Worm (Caenorhabditis elegans): ENCODE data around the gene Y62E10A.3.

Y62E10A.3 gene

ce11 chrIV:13322429-13322828 lies 37.6 kb downstream of the Y62E10A.3 start (continued):
- TF ChIP-seq pqm-1 (tag; optimal IDR thresholded peaks at IDR 0.05) (no peak), mdl-1 (tag; optimal IDR thresholded peaks at IDR 0.05) (peak in 1 of 2 experiments; percentile 63), lin-35 (GFP tag; optimal IDR thresholded peaks at IDR 0.05) (peak; percentile 43 to 58), pag-3 (tag; optimal IDR thresholded peaks at IDR 0.05; ENCODE audit: borderline replicate concordance, insufficient read depth) (no peak), hlh-17 (GFP tag; optimal IDR thresholded peaks at IDR 0.05; ENCODE audit: borderline replicate concordance) (no peak), blmp-1 (tag; optimal IDR thresholded peaks at IDR 0.05) (peak; percentile 33), tlp-1 (tag; optimal IDR thresholded peaks at IDR 0.05) (no peak), unc-30 (tag; optimal IDR thresholded peaks at IDR 0.05) (no peak), elt-2 (tag; optimal IDR thresholded peaks at IDR 0.05) (peak; percentile 94), fkh-4 (tag; optimal IDR thresholded peaks at IDR 0.05; ENCODE audit: borderline replicate concordance) (no peak), unc-130 (tag; optimal IDR thresholded peaks at IDR 0.05) (no peak), mep-1 (tag; optimal IDR thresholded peaks at IDR 0.05) (peak; percentile 88), ztf-11 (tag; optimal IDR thresholded peaks at IDR 0.05) (no peak), sup-37 (GFP tag; optimal IDR thresholded peaks at IDR 0.05) (no peak), lin-14 (GFP tag; optimal IDR thresholded peaks at IDR 0.05) (peak; percentile 97), C16A3.4 (tag; optimal IDR thresholded peaks at IDR 0.05) (peak; percentile 6), grh-1 (GFP tag; IDR thresholded peaks at IDR 0.05) (peak; percentile 35; the same call in 1 of the 2 replicates), ceh-82 (tag; optimal IDR thresholded peaks at IDR 0.05) (peak in 2 of 3 experiments; percentile 44 to 71), rnt-1 (tag; optimal IDR thresholded peaks at IDR 0.05) (peak; percentile 84), nhr-28 (tag; optimal IDR thresholded peaks at IDR 0.05) (no peak), C34B4.2 (tag; optimal IDR thresholded peaks at IDR 0.05) (no peak), lin-15B (tag; optimal IDR thresholded peaks at IDR 0.05) (peak; percentile 2), egl-13 (tag; optimal IDR thresholded peaks at IDR 0.05) (no peak), snpc-4 (tag; optimal IDR thresholded peaks at IDR 0.05) (peak; percentile 46), mab-9 (GFP tag; IDR thresholded peaks at IDR 0.05) (no peak), sox-4 (tag; optimal IDR thresholded peaks at IDR 0.05) (no peak), xbp-1 (tag; optimal IDR thresholded peaks at IDR 0.05) (peak; percentile 65), fkh-8 (tag; optimal IDR thresholded peaks at IDR 0.05) (peak; percentile 71), skn-1 (tag; optimal IDR thresholded peaks at IDR 0.05) (no peak), nhr-77 (tag; optimal IDR thresholded peaks at IDR 0.05) (peak; percentile 89), fos-1 (tag; optimal IDR thresholded peaks at IDR 0.05) (peak; percentile 59), dsc-1 (tag; optimal IDR thresholded peaks at IDR 0.05) (peak; percentile 50), hlh-4 (tag; optimal IDR thresholded peaks at IDR 0.05) (no peak), fkh-10 (GFP tag; optimal IDR thresholded peaks at IDR 0.05) (peak; percentile 18), unc-62 (GFP tag; optimal IDR thresholded peaks at IDR 0.05) (no peak), nhr-20 (tag; optimal IDR thresholded peaks at IDR 0.05) (peak; percentile 93), unc-86 (tag; optimal IDR thresholded peaks at IDR 0.05) (peak; percentile 64), nhr-237 (tag; optimal IDR thresholded peaks at IDR 0.05) (peak; percentile 55), tbx-2 (tag; optimal IDR thresholded peaks at IDR 0.05) (peak; percentile 81), Y116A8C.19 (tag; optimal IDR thresholded peaks at IDR 0.05; ENCODE audit: borderline replicate concordance) (no peak), aha-1 (tag; optimal IDR thresholded peaks at IDR 0.05) (peak; percentile 31), C04F5.9 (tag; optimal IDR thresholded peaks at IDR 0.05) (no peak), ets-5 (GFP tag; IDR thresholded peaks at IDR 0.05) (no peak), zip-4 (GFP tag; optimal IDR thresholded peaks at IDR 0.05) (no peak), swsn-7 (tag; optimal IDR thresholded peaks at IDR 0.05) (peak; percentile 84), nhr-76 (tag; optimal IDR thresholded peaks at IDR 0.05) (no peak), nhr-71 (tag; optimal IDR thresholded peaks at IDR 0.05) (peak; percentile 96), isw-1 (GFP tag; IDR thresholded peaks at IDR 0.05) (no peak), nhr-11 (tag; optimal IDR thresholded peaks at IDR 0.05) (peak; percentile 55), snu-23 (GFP tag; optimal IDR thresholded peaks at IDR 0.05) (peak; percentile 87), ztf-4 (tag; optimal IDR thresholded peaks at IDR 0.05) (peak; percentile 72), ceh-63 (GFP tag; optimal IDR thresholded peaks at IDR 0.05) (no peak), nhr-90 (tag; optimal IDR thresholded peaks at IDR 0.05; ENCODE audit: poor library complexity) (peak; percentile 81)
